Worm (Caenorhabditis elegans) whole organism, L2 larva: ENCODE measurements around the gene srb-13.

Experiments
- R02D3.7 ChIP-seq: fragments of 150-350 bp; optimal IDR thresholded peaks from 2 replicates; lab custom pipeline; 2014; ENCODE audit warnings: missing biosample characterization, missing genetic modification characterization
- aly-2 ChIP-seq: fragments of 150-350 bp; optimal IDR thresholded peaks from 2 replicates; lab custom pipeline; 2014; ENCODE audit warnings: missing biosample characterization, missing genetic modification characterization
- ama-1 ChIP-seq: fragments of 150-350 bp; optimal IDR thresholded peaks from 2 replicates; lab custom pipeline; 2018; ENCODE audit warnings: inconsistent platforms
- ceh-82 ChIP-seq: fragments of 150-350 bp; optimal IDR thresholded peaks from 2 replicates; lab custom pipeline; 2014; ENCODE audit warnings: missing biosample characterization, missing genetic modification characterization
- egl-27 ChIP-seq: sonication (generic microtip); optimal IDR thresholded peaks from 3 replicates; lab custom pipeline; 2017; ENCODE audit warnings: missing biosample characterization, missing genetic modification reagents, missing genetic modification characterization
- fos-1 ChIP-seq: fragments of 150-350 bp; optimal IDR thresholded peaks from 2 replicates; lab custom pipeline; 2014; ENCODE audit warnings: missing biosample characterization, missing genetic modification characterization
- mbf-1 ChIP-seq: sonication (generic microtip); optimal IDR thresholded peaks from 2 replicates; lab custom pipeline; 2017; ENCODE audit warnings: missing biosample characterization, missing genetic modification characterization
- mdl-1 ChIP-seq, 2 experiments: fragments of 150-350 bp in 1 of 2; sonication (generic microtip) in 1 of 2; optimal IDR thresholded peaks; 2 replicates each; lab custom pipeline; 2017; ENCODE audit warnings: missing biosample characterization in 2 of 2, missing genetic modification characterization in 2 of 2
- nhr-237 ChIP-seq: fragments of 150-350 bp; optimal IDR thresholded peaks from 2 replicates; lab custom pipeline; 2014; ENCODE audit warnings: missing biosample characterization, missing genetic modification characterization
- nhr-6 ChIP-seq: fragments of 150-350 bp; optimal IDR thresholded peaks from 2 replicates; lab custom pipeline; 2014; ENCODE audit warnings: missing biosample characterization, missing genetic modification characterization
- unc-62 ChIP-seq: fragments of 150-350 bp; optimal IDR thresholded peaks from 2 replicates; lab custom pipeline; 2014; ENCODE audit warnings: missing biosample characterization, missing genetic modification reagents, missing genetic modification characterization

DNA sequence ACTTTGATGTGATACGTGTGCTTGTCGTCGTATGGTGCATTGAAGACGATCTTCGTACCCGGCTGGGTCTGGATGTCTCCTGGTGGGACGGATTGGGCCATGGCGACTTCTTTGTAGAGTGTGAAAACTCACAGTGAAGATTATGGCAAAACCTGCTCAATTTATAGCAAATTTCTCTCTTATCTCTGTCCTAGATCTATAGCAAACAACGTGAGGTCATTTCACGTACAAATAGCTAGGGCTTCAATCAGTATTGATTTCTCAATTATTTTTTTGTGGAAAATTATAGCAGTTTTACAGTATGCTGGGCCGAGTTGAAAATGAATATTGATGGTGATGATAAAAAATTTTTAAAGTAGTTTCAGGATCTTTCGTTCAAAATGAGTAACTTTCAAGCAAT is 442 bp downstream of the srb-13 start, which contains the start of gene msp-45:
- no peak for TF ChIP-seq ceh-82 (tag; lab: Kevin White, UChicago)
- no peak for TF ChIP-seq nhr-237 (tag; lab: Kevin White, UChicago)
- TF ChIP-seq aly-2 (tag; lab: Kevin White, UChicago), result no peak
- no peak for TF ChIP-seq egl-27 (tag; lab: Kevin White, UChicago)
- no peak for TF ChIP-seq mbf-1 (tag; lab: Kevin White, UChicago)
- TF ChIP-seq ama-1 (lab: Kevin White, UChicago), result no peak
- TF ChIP-seq mdl-1 (tag; optimal IDR thresholded peaks at IDR 0.05; lab: Kevin White, UChicago), result no peak
- no peak for TF ChIP-seq R02D3.7 (tag; lab: Kevin White, UChicago)
- TF ChIP-seq nhr-6 (tag; lab: Kevin White, UChicago), result no peak
- no peak for TF ChIP-seq unc-62 (GFP tag; lab: Kevin White, UChicago)
- no peak for TF ChIP-seq fos-1 (tag; lab: Kevin White, UChicago)
